Worm (Caenorhabditis elegans) whole organism, L4 larva: ENCODE results near the gene C47A4.1.

Source experiments
- D1046.2 ChIP-seq: fragments of 200-800 bp; sonication (Bioruptor generic); IDR thresholded peaks from 2 replicates; pipeline ENCODE4 v1.3.6; 2022; ENCODE audit warnings: missing genetic modification characterization, missing compliant biosample characterization
- R02D3.7 ChIP-seq: fragments of 150-350 bp; sonication (generic microtip); optimal IDR thresholded peaks from 3 replicates; lab custom pipeline; 2014; ENCODE audit warnings: missing biosample characterization, missing genetic modification characterization
- ZK337.2 ChIP-seq: fragments of 200-800 bp; sonication (Bioruptor generic); IDR thresholded peaks from 2 replicates; pipeline ENCODE4 v1.3.6; 2022; ENCODE audit warnings: missing genetic modification reagents, missing genetic modification characterization, missing compliant biosample characterization
- ZK546.5 ChIP-seq, 2 experiments: sonication (generic microtip); optimal IDR thresholded peaks; 2 replicates each; lab custom pipeline; 2017; ENCODE audit warnings: missing biosample characterization in 2 of 2, missing genetic modification characterization in 2 of 2
- aha-1 ChIP-seq: fragments of 150-350 bp; peaks from one replicate; lab custom pipeline; 2014; ENCODE audit warnings: missing biosample characterization, missing genetic modification characterization
- aly-2 ChIP-seq: sonication (generic microtip); optimal IDR thresholded peaks from 2 replicates; lab custom pipeline; 2018; ENCODE audit warnings: missing biosample characterization, missing genetic modification characterization
- ama-1 ChIP-seq: fragments of 150-350 bp; optimal IDR thresholded peaks from 2 replicates; lab custom pipeline; 2014; ENCODE audit warnings: inconsistent platforms, mixed read lengths
- ceh-20 ChIP-seq: fragments of 200-800 bp; sonication (Bioruptor generic); IDR thresholded peaks from 2 replicates; pipeline ENCODE4 v1.3.6; 2022; ENCODE audit warnings: missing genetic modification reagents, missing genetic modification characterization, missing compliant biosample characterization
- ceh-62 ChIP-seq: sonication (generic microtip); optimal IDR thresholded peaks from 2 replicates; lab custom pipeline; 2017; ENCODE audit warnings: missing biosample characterization, missing genetic modification characterization
- ceh-82 ChIP-seq: sonication (generic microtip); optimal IDR thresholded peaks from 2 replicates; lab custom pipeline; 2017; ENCODE audit warnings: missing biosample characterization, missing genetic modification characterization
- cey-2 ChIP-seq: sonication (generic microtip); optimal IDR thresholded peaks from 3 replicates; lab custom pipeline; 2017; ENCODE audit warnings: missing genetic modification characterization, mild to moderate bottlenecking, missing compliant biosample characterization, antibody characterized with exemption, borderline replicate concordance; ENCODE audit not compliant: insufficient read depth
- daf-16 ChIP-seq, 3 experiments: sonication (generic microtip); optimal IDR thresholded peaks; 2 replicates each; lab custom pipeline; 2016 to 2017; ENCODE audit warnings: missing genetic modification characterization in 3 of 3, missing genetic modification reagents in 3 of 3, mild to moderate bottlenecking in 2 of 3, missing compliant biosample characterization in 2 of 3, missing biosample characterization in 1 of 3, moderate library complexity in 1 of 3
- dmd-6 ChIP-seq: fragments of 200-800 bp; sonication (Bioruptor generic); IDR thresholded peaks from 2 replicates; pipeline ENCODE4 v1.3.6; 2022; ENCODE audit warnings: missing genetic modification reagents, missing genetic modification characterization, missing compliant biosample characterization
- duxl-1 ChIP-seq: sonication (generic microtip); optimal IDR thresholded peaks from 2 replicates; lab custom pipeline; 2016; ENCODE audit warnings: mild to moderate bottlenecking, missing genetic modification characterization, moderate library complexity, missing compliant biosample characterization; ENCODE audit not compliant: poor library complexity
- fos-1 ChIP-seq: fragments of 150-350 bp; optimal IDR thresholded peaks from 2 replicates; lab custom pipeline; 2014; ENCODE audit warnings: missing biosample characterization, missing genetic modification characterization
- gei-8 ChIP-seq: fragments of 200-800 bp; sonication (Bioruptor generic); optimal IDR thresholded peaks from 2 replicates; lab custom pipeline; 2018; ENCODE audit warnings: mild to moderate bottlenecking, missing genetic modification characterization, missing compliant biosample characterization
- hif-1 ChIP-seq, 2 experiments: sonication (generic microtip); optimal IDR thresholded peaks; 2 replicates each; lab custom pipeline; 2016 to 2017; ENCODE audit warnings: missing compliant biosample characterization in 2 of 2, missing genetic modification characterization in 2 of 2, missing genetic modification reagents in 2 of 2, missing genotype in 2 of 2, mild to moderate bottlenecking in 1 of 2
- hlh-11 ChIP-seq: fragments of 200-800 bp; sonication (Bioruptor generic); optimal IDR thresholded peaks from 2 replicates; lab custom pipeline; 2018; ENCODE audit warnings: mild to moderate bottlenecking, missing genetic modification characterization, missing compliant biosample characterization
- hlh-30 ChIP-seq: sonication (generic microtip); optimal IDR thresholded peaks from 2 replicates; lab custom pipeline; 2017; ENCODE audit warnings: antibody characterized with exemption, mild to moderate bottlenecking, missing genetic modification characterization, missing compliant biosample characterization; ENCODE audit not compliant: insufficient read depth
- hmg-1.1 ChIP-seq: fragments of 200-800 bp; sonication (Bioruptor generic); IDR thresholded peaks from 2 replicates; pipeline ENCODE4 v1.3.6; 2022; ENCODE audit warnings: missing genetic modification reagents, missing genetic modification characterization, missing compliant biosample characterization
- lin-1 ChIP-seq: fragments of 200-800 bp; sonication (Bioruptor generic); IDR thresholded peaks from 2 replicates; pipeline ENCODE4 v1.3.6; 2022; ENCODE audit warnings: missing genetic modification reagents, missing genetic modification characterization, missing compliant biosample characterization
- lin-13 ChIP-seq: fragments of 150-350 bp; optimal IDR thresholded peaks from 2 replicates; lab custom pipeline; 2014; ENCODE audit warnings: missing biosample characterization, missing genetic modification reagents, missing genetic modification characterization
- lin-38 ChIP-seq: fragments of 200-800 bp; sonication (Bioruptor generic); IDR thresholded peaks from 2 replicates; pipeline ENCODE4 v1.3.6; 2022; ENCODE audit warnings: missing genetic modification reagents, missing genetic modification characterization, missing compliant biosample characterization
- lin-39 ChIP-seq: fragments of 150-350 bp; optimal IDR thresholded peaks from 2 replicates; lab custom pipeline; 2014; ENCODE audit warnings: missing biosample characterization, missing genetic modification reagents, missing genetic modification characterization
- mdl-1 ChIP-seq, 2 experiments: fragments of 150-350 bp in 1 of 2; sonication (generic microtip) in 1 of 2; optimal IDR thresholded peaks; 2 replicates each; lab custom pipeline; 2014 to 2017; ENCODE audit warnings: missing biosample characterization in 2 of 2, missing genetic modification characterization in 2 of 2
- mep-1 ChIP-seq: fragments of 150-350 bp; sonication (generic microtip); optimal IDR thresholded peaks from 3 replicates; lab custom pipeline; 2014; ENCODE audit warnings: missing biosample characterization, missing genetic modification characterization
- mxl-3 ChIP-seq: fragments of 200-800 bp; sonication (Bioruptor generic); optimal IDR thresholded peaks from 2 replicates; lab custom pipeline; 2018; ENCODE audit warnings: mild to moderate bottlenecking, missing genetic modification characterization, missing compliant biosample characterization
- nhr-102 ChIP-seq: sonication (generic microtip); optimal IDR thresholded peaks from 2 replicates; lab custom pipeline; 2016; ENCODE audit warnings: mild to moderate bottlenecking, missing genetic modification characterization, moderate library complexity, missing compliant biosample characterization
- nhr-111 ChIP-seq: fragments of 200-800 bp; sonication (Bioruptor generic); optimal IDR thresholded peaks from 2 replicates; lab custom pipeline; 2018; ENCODE audit warnings: mild to moderate bottlenecking, missing genetic modification characterization, missing compliant biosample characterization
- nhr-237 ChIP-seq: sonication (generic microtip); optimal IDR thresholded peaks from 2 replicates; lab custom pipeline; 2017; ENCODE audit warnings: missing biosample characterization, missing genetic modification characterization
- nhr-25 ChIP-seq: sonication (generic microtip); optimal IDR thresholded peaks from 2 replicates; lab custom pipeline; 2017; ENCODE audit warnings: missing genetic modification characterization, mild to moderate bottlenecking, missing compliant biosample characterization, antibody characterized with exemption, moderate library complexity, borderline replicate concordance; ENCODE audit not compliant: insufficient read depth
- nhr-28 ChIP-seq: fragments of 150-350 bp; optimal IDR thresholded peaks from 2 replicates; lab custom pipeline; 2014; ENCODE audit warnings: missing biosample characterization, missing genetic modification characterization
- nhr-41 ChIP-seq: fragments of 200-800 bp; sonication (Bioruptor generic); IDR thresholded peaks from 2 replicates; pipeline ENCODE4 v1.3.6; 2022; ENCODE audit warnings: missing genetic modification reagents, missing genetic modification characterization, missing compliant biosample characterization
- nhr-42 ChIP-seq: fragments of 200-800 bp; sonication (Bioruptor generic); IDR thresholded peaks from 2 replicates; pipeline ENCODE4 v1.3.6; 2022; ENCODE audit warnings: missing genetic modification characterization, missing compliant biosample characterization
- nhr-48 ChIP-seq: sonication (generic microtip); optimal IDR thresholded peaks from 2 replicates; lab custom pipeline; 2016; ENCODE audit warnings: mild to moderate bottlenecking, missing genetic modification characterization, missing compliant biosample characterization
- php-3 ChIP-seq: fragments of 200-800 bp; sonication (Bioruptor generic); IDR thresholded peaks from 2 replicates; pipeline ENCODE4 v1.3.6; 2022; ENCODE audit warnings: missing genetic modification reagents, missing genetic modification characterization, missing compliant biosample characterization
- pqm-1 ChIP-seq: sonication (generic microtip); optimal IDR thresholded peaks from 2 replicates; lab custom pipeline; 2017; ENCODE audit warnings: missing biosample characterization, missing genetic modification characterization
- set-16 ChIP-seq: fragments of 200-800 bp; sonication (Bioruptor generic); IDR thresholded peaks from 2 replicates; pipeline ENCODE4 v1.3.6; 2022; ENCODE audit warnings: missing genetic modification reagents, missing genetic modification characterization, missing compliant biosample characterization
- skn-1 ChIP-seq: fragments of 150-350 bp; optimal IDR thresholded peaks from 2 replicates; lab custom pipeline; 2014; ENCODE audit warnings: missing biosample characterization, missing genetic modification characterization
- spr-3 ChIP-seq: fragments of 200-800 bp; sonication (Bioruptor generic); optimal IDR thresholded peaks from 2 replicates; lab custom pipeline; 2018; ENCODE audit warnings: mild to moderate bottlenecking, missing genetic modification characterization, missing compliant biosample characterization
- tra-1 ChIP-seq: fragments of 200-800 bp; sonication (Bioruptor generic); IDR thresholded peaks from 2 replicates; pipeline ENCODE4 v1.3.6; 2022; ENCODE audit warnings: missing genetic modification reagents, missing genetic modification characterization, missing compliant biosample characterization
- unc-62 ChIP-seq, 3 experiments: fragments of 150-350 bp in 1 of 3; sonication (generic microtip); optimal IDR thresholded peaks in 2 of 3; peaks in 1 of 3; 1 replicate in 1 of 3; 2 replicates in 2 of 3; lab custom pipeline; 2014 to 2017; ENCODE audit warnings: missing biosample characterization in 3 of 3, missing genetic modification characterization in 3 of 3, missing genetic modification reagents in 3 of 3, missing genotype in 1 of 3
- vab-7 ChIP-seq: fragments of 200-800 bp; sonication (Bioruptor generic); IDR thresholded peaks from 2 replicates; pipeline ENCODE4 v1.3.6; 2022; ENCODE audit warnings: missing genetic modification reagents, missing genetic modification characterization, missing compliant biosample characterization
- ztf-11 ChIP-seq: fragments of 150-350 bp; optimal IDR thresholded peaks from 2 replicates; lab custom pipeline; 2014; ENCODE audit warnings: missing biosample characterization, missing genetic modification characterization

Gene C47A4.1

DNA sequence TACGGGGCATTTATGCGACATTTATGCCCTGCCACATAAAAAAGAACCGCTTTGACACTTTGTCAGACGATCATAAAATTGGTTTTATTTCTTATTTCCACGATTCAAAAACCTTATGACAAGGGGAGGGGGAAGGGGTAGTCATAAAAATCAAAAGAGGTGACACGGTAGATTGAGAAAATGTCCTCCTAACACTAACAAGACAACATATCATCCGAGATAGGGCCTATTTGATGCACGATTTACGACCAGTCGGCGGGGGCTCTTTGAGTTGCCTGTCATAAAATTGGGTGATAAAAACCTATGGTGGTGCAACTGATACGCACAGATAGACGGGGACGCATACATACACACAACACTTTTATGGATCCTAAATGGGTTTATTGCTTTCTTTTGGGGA is 8.3 kb downstream of the C47A4.1 start (continued):
- TF ChIP-seq hif-1 (tag; optimal IDR thresholded peaks at IDR 0.05; lab: Kevin White, UChicago) (no peak), daf-16 (GFP tag; optimal IDR thresholded peaks at IDR 0.05; lab: Kevin White, UChicago) (no peak), daf-16 (tag; optimal IDR thresholded peaks at IDR 0.05; lab: Kevin White, UChicago) (peak; percentile 76), mxl-3 (GFP tag; lab: Kevin White, UChicago) (peak; percentile 24), nhr-48 (tag; lab: Kevin White, UChicago) (peak; percentile 58), hmg-1.1 (GFP tag; lab: Robert Waterston, UW) (no peak), skn-1 (tag; lab: Kevin White, UChicago) (no peak), lin-13 (GFP tag; lab: Kevin White, UChicago) (no peak), php-3 (GFP tag; lab: Robert Waterston, UW) (peak; percentile 100), hlh-30 (tag; lab: Kevin White, UChicago) (no peak), ZK337.2 (GFP tag; lab: Robert Waterston, UW) (no peak), nhr-42 (GFP tag; lab: Robert Waterston, UW) (no peak), nhr-25 (no peak), unc-62 (GFP tag; optimal IDR thresholded peaks at IDR 0.05 in 1 of 2; lab: Kevin White, UChicago) (peak in 1 of 2 experiments; percentile 74), unc-62 (tag; optimal IDR thresholded peaks at IDR 0.05; lab: Kevin White, UChicago) (no peak), hlh-11 (peak; percentile 82), lin-38 (GFP tag; lab: Robert Waterston, UW) (no peak), cey-2 (tag; lab: Kevin White, UChicago) (no peak), vab-7 (GFP tag; lab: Robert Waterston, UW) (no peak), dmd-6 (peak; percentile 78; the same call in 1 of the 2 replicates), D1046.2 (GFP tag; lab: Robert Waterston, UW) (no peak), nhr-237 (tag; lab: Kevin White, UChicago) (no peak), fos-1 (tag; lab: Kevin White, UChicago) (no peak), nhr-111 (GFP tag; lab: Kevin White, UChicago) (no peak), spr-3 (no peak), mdl-1 (tag; optimal IDR thresholded peaks at IDR 0.05; lab: Kevin White, UChicago) (no peak), aly-2 (tag; lab: Kevin White, UChicago) (no peak), gei-8 (no peak), tra-1 (peak; percentile 97), nhr-41 (GFP tag; lab: Robert Waterston, UW) (no peak), ztf-11 (tag; lab: Kevin White, UChicago) (no peak), nhr-102 (tag; lab: Kevin White, UChicago) (peak; percentile 76), ceh-62 (tag; lab: Kevin White, UChicago) (no peak), R02D3.7 (no peak), pqm-1 (tag; lab: Kevin White, UChicago) (peak; percentile 71), ZK546.5 (tag; optimal IDR thresholded peaks at IDR 0.05; lab: Kevin White, UChicago) (no peak), duxl-1 (tag; lab: Kevin White, UChicago) (no peak), ceh-20 (GFP tag; lab: Robert Waterston, UW) (peak; percentile 96), lin-39 (no peak)

DNA sequence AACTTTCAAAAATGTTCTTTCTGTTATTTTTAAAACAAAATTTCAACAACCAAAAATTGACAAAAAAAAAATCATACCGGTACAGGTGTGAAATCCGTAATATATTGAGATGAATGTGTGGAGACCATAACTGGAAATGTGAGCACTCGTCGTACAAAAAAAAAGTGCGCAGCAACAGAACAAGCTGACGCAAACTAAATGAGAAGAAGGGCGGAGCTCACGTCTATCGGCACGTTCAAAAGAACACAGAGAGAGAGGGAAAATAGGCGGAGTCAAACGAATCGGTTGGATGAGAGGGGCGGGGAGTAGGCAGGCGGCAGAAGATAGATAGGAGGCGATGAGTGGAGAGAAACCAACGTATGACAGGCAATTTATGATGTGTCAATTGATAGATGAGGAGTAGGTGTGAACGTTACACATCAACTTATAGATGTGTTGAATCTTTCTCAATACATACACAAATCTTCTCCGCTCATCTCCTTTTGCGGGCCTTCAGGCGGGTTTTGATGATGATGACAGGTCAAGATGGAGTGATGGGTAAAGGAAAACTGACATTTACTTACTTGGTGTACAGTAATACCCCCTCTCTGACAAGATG is 12.3 kb downstream of the C47A4.1 start, which contains the start of gene tlp-1:
tlp-1 (minus strand) TSS at position 255 of the 598 bp plus-strand sequence.
- peak; percentile 76 for TF ChIP-seq ama-1 (lab: Kevin White, UChicago)
- peak; percentile 39 for TF ChIP-seq mxl-3 (GFP tag; lab: Kevin White, UChicago)
- peak; percentile 29 for TF ChIP-seq hlh-30 (tag; lab: Kevin White, UChicago)
- no peak for TF ChIP-seq lin-39
- 0 out of 2 replicates have a peak, but pooled peaks have one; percentile 49 for TF ChIP-seq tra-1
- TF ChIP-seq ceh-20 (GFP tag; lab: Robert Waterston, UW): peak; percentile 78
- TF ChIP-seq mdl-1 (tag; optimal IDR thresholded peaks at IDR 0.05; lab: Kevin White, UChicago): peak in 1 of 2 experiments; percentile 43
- peak; percentile 97 for TF ChIP-seq aha-1 (tag; lab: Kevin White, UChicago)
- peak; percentile 48 for TF ChIP-seq hlh-11
- TF ChIP-seq set-16 (GFP tag; lab: Robert Waterston, UW): no peak
- peak; percentile 60 for TF ChIP-seq nhr-25
- no peak for TF ChIP-seq ceh-82
- TF ChIP-seq lin-1: no peak
- peak in 1 of 2 experiments; percentile 100 for TF ChIP-seq unc-62 (GFP tag; optimal IDR thresholded peaks at IDR 0.05 in 1 of 2; lab: Kevin White, UChicago)
- peak; percentile 46 for TF ChIP-seq unc-62 (tag; optimal IDR thresholded peaks at IDR 0.05; lab: Kevin White, UChicago)
- TF ChIP-seq nhr-28 (tag; lab: Kevin White, UChicago): peak; percentile 44
- peak; percentile 26; the same call in 1 of the 2 replicates for TF ChIP-seq dmd-6
- peak; percentile 20 for TF ChIP-seq mep-1 (tag; lab: Kevin White, UChicago)
- TF ChIP-seq, all 104 proteins: peak for 13
